Worm (Caenorhabditis elegans) whole organism, L2 larva: ENCODE results near the gene hum-10.
A peak's percentile ranks its signal among the peaks of the same experiment; 100 is the strongest.

Source experiments
- C34F6.9 ChIP-seq: fragments of 150-350 bp; optimal IDR thresholded peaks from 2 replicates; lab custom pipeline; 2014; ENCODE audit warnings: missing biosample characterization, missing genetic modification characterization
- F13H6.1 ChIP-seq: sonication (generic microtip); optimal IDR thresholded peaks from 2 replicates; lab custom pipeline; 2016; ENCODE audit warnings: missing genetic modification characterization, missing compliant biosample characterization
- R02D3.7 ChIP-seq: fragments of 150-350 bp; optimal IDR thresholded peaks from 2 replicates; lab custom pipeline; 2014; ENCODE audit warnings: missing biosample characterization, missing genetic modification characterization
- Y55F3AM.14 ChIP-seq: fragments of 200-800 bp; sonication (Bioruptor generic); optimal IDR thresholded peaks from 2 replicates; lab custom pipeline; 2018; ENCODE audit warnings: mild to moderate bottlenecking, missing genetic modification characterization, missing compliant biosample characterization
- ZK546.5 ChIP-seq: sonication (generic microtip); optimal IDR thresholded peaks from 2 replicates; lab custom pipeline; 2017; ENCODE audit warnings: missing biosample characterization, missing genetic modification characterization
- alr-1 ChIP-seq: fragments of 150-350 bp; optimal IDR thresholded peaks from 2 replicates; lab custom pipeline; 2014; ENCODE audit warnings: missing biosample characterization, missing genetic modification characterization
- aly-2 ChIP-seq: fragments of 150-350 bp; optimal IDR thresholded peaks from 2 replicates; lab custom pipeline; 2014; ENCODE audit warnings: missing biosample characterization, missing genetic modification characterization
- blmp-1 ChIP-seq: sonication (generic microtip); optimal IDR thresholded peaks from 2 replicates; lab custom pipeline; 2017; ENCODE audit warnings: missing genetic modification characterization, mild to moderate bottlenecking, missing compliant biosample characterization, antibody characterized with exemption, moderate library complexity; ENCODE audit not compliant: insufficient read depth
- ceh-16 ChIP-seq: fragments of 150-350 bp; optimal IDR thresholded peaks from 2 replicates; lab custom pipeline; 2014; ENCODE audit warnings: missing biosample characterization, missing genetic modification characterization
- crh-2 ChIP-seq: sonication (generic microtip); optimal IDR thresholded peaks from 2 replicates; lab custom pipeline; 2017; ENCODE audit warnings: missing biosample characterization, missing genetic modification characterization
- dmd-4 ChIP-seq: sonication (generic microtip); optimal IDR thresholded peaks from 2 replicates; lab custom pipeline; 2017; ENCODE audit warnings: missing biosample characterization, missing genetic modification characterization
- egl-27 ChIP-seq: sonication (generic microtip); optimal IDR thresholded peaks from 3 replicates; lab custom pipeline; 2017; ENCODE audit warnings: missing biosample characterization, missing genetic modification reagents, missing genetic modification characterization
- elt-1 ChIP-seq: fragments of 150-350 bp; optimal IDR thresholded peaks from 2 replicates; lab custom pipeline; 2014; ENCODE audit warnings: missing biosample characterization, missing genetic modification characterization
- elt-3 ChIP-seq: sonication (generic microtip); optimal IDR thresholded peaks from 2 replicates; lab custom pipeline; 2017; ENCODE audit warnings: missing biosample characterization, missing genetic modification characterization
- gmeb-1 ChIP-seq: fragments of 150-350 bp; optimal IDR thresholded peaks from 2 replicates; lab custom pipeline; 2014; ENCODE audit warnings: missing biosample characterization, missing genetic modification characterization
- lin-11 ChIP-seq: fragments of 150-350 bp; sonication (generic microtip); optimal IDR thresholded peaks from 2 replicates; lab custom pipeline; 2014; ENCODE audit warnings: missing biosample characterization, missing genetic modification characterization, inconsistent platforms, mixed read lengths
- lin-13 ChIP-seq: fragments of 150-350 bp; optimal IDR thresholded peaks from 2 replicates; lab custom pipeline; 2014; ENCODE audit warnings: missing biosample characterization, missing genetic modification reagents, missing genetic modification characterization
- mdl-1 ChIP-seq, 2 experiments: fragments of 150-350 bp in 1 of 2; sonication (generic microtip) in 1 of 2; optimal IDR thresholded peaks; 2 replicates each; lab custom pipeline; 2017; ENCODE audit warnings: missing biosample characterization in 2 of 2, missing genetic modification characterization in 2 of 2
- nhr-10 ChIP-seq: sonication (generic microtip); optimal IDR thresholded peaks from 2 replicates; lab custom pipeline; 2017; ENCODE audit warnings: missing biosample characterization, missing genetic modification characterization
- nhr-11 ChIP-seq: fragments of 150-350 bp; optimal IDR thresholded peaks from 2 replicates; lab custom pipeline; 2014; ENCODE audit warnings: missing biosample characterization, missing genetic modification characterization
- nhr-12 ChIP-seq: fragments of 150-350 bp; optimal IDR thresholded peaks from 2 replicates; lab custom pipeline; 2014; ENCODE audit warnings: missing biosample characterization, missing genetic modification characterization
- nhr-129 ChIP-seq: fragments of 150-350 bp; optimal IDR thresholded peaks from 2 replicates; lab custom pipeline; 2014; ENCODE audit warnings: missing biosample characterization, missing genetic modification characterization
- nhr-21 ChIP-seq: fragments of 150-350 bp; optimal IDR thresholded peaks from 2 replicates; lab custom pipeline; 2014; ENCODE audit warnings: missing biosample characterization, missing genetic modification characterization
- nhr-23 ChIP-seq: fragments of 150-350 bp; optimal IDR thresholded peaks from 2 replicates; lab custom pipeline; 2014; ENCODE audit warnings: missing biosample characterization, missing genetic modification reagents, missing genetic modification characterization
- nhr-25 ChIP-seq: fragments of 150-350 bp; sonication (generic microtip); optimal IDR thresholded peaks from 3 replicates; lab custom pipeline; 2014; ENCODE audit warnings: missing biosample characterization, missing genetic modification characterization
- nhr-77 ChIP-seq: fragments of 150-350 bp; optimal IDR thresholded peaks from 2 replicates; lab custom pipeline; 2014; ENCODE audit warnings: missing biosample characterization, missing genetic modification characterization
- peb-1 ChIP-seq: fragments of 150-350 bp; optimal IDR thresholded peaks from 2 replicates; lab custom pipeline; 2014; ENCODE audit warnings: missing biosample characterization, missing genetic modification characterization
- sem-4 ChIP-seq: fragments of 150-350 bp; optimal IDR thresholded peaks from 2 replicates; lab custom pipeline; 2014; ENCODE audit warnings: missing biosample characterization, missing genetic modification reagents, missing genetic modification characterization
- skn-1 ChIP-seq: sonication (generic microtip); optimal IDR thresholded peaks from 2 replicates; lab custom pipeline; 2017; ENCODE audit warnings: missing biosample characterization, missing genetic modification characterization
- sma-3 ChIP-seq: sonication (generic microtip); optimal IDR thresholded peaks from 2 replicates; lab custom pipeline; 2016; ENCODE audit warnings: missing genetic modification reagents, missing genetic modification characterization, missing compliant biosample characterization
- sma-9 ChIP-seq, 2 experiments: fragments of 150-350 bp in 1 of 2; sonication (generic microtip) in 1 of 2; optimal IDR thresholded peaks; 2 replicates each; lab custom pipeline; 2014 to 2016; ENCODE audit warnings: missing genetic modification characterization in 2 of 2, mild to moderate bottlenecking in 1 of 2, missing biosample characterization in 1 of 2, missing compliant biosample characterization in 1 of 2, missing genetic modification reagents in 1 of 2, moderate library complexity in 1 of 2
- snpc-4 ChIP-seq: fragments of 150-350 bp; optimal IDR thresholded peaks from 2 replicates; lab custom pipeline; 2014; ENCODE audit warnings: missing biosample characterization, missing genetic modification characterization
- unc-62 ChIP-seq: fragments of 150-350 bp; optimal IDR thresholded peaks from 2 replicates; lab custom pipeline; 2014; ENCODE audit warnings: missing biosample characterization, missing genetic modification reagents, missing genetic modification characterization
- ztf-1 ChIP-seq: fragments of 200-800 bp; sonication (Bioruptor generic); conservative IDR thresholded peaks from 2 replicates; pipeline ENCODE4 v1.3.6; 2022; ENCODE audit warnings: missing genetic modification characterization, missing compliant biosample characterization

The hum-10 gene

ce11 chrX:4813115-4813732 is 31.1 kb upstream of the hum-10 start:
- TF ChIP-seq sma-9 (GFP tag; optimal IDR thresholded peaks at IDR 0.05; lab: Kevin White, UChicago) (no peak), sma-9 (tag; optimal IDR thresholded peaks at IDR 0.05; lab: Kevin White, UChicago) (no peak), aly-2 (no peak), elt-1 (no peak), ceh-16 (no peak), Y55F3AM.14 (GFP tag; lab: Kevin White, UChicago) (peak; percentile 38), sem-4 (tag; lab: Kevin White, UChicago) (no peak), crh-2 (tag; lab: Kevin White, UChicago) (peak; percentile 4), snpc-4 (no peak), C34F6.9 (no peak), nhr-11 (no peak), lin-11 (tag; lab: Kevin White, UChicago) (no peak), nhr-129 (tag; lab: Kevin White, UChicago) (no peak), ZK546.5 (no peak), blmp-1 (peak; percentile 53), F13H6.1 (peak; percentile 19), nhr-23 (tag; lab: Kevin White, UChicago) (no peak), alr-1 (tag; lab: Kevin White, UChicago) (no peak), nhr-77 (tag; lab: Kevin White, UChicago) (no peak), R02D3.7 (no peak), nhr-25 (tag; lab: Kevin White, UChicago) (peak; percentile 39), peb-1 (tag; lab: Kevin White, UChicago) (no peak), sma-3 (GFP tag; lab: Kevin White, UChicago) (peak; percentile 42), elt-3 (tag; lab: Kevin White, UChicago) (no peak), dmd-4 (tag; lab: Kevin White, UChicago) (no peak), skn-1 (tag; lab: Kevin White, UChicago) (no peak)

- TF ChIP-seq ztf-1 (GFP tag; lab: Robert Waterston, UW) = no peak
- TF ChIP-seq F13H6.1 = no peak
- TF ChIP-seq, all 48 proteins: peak for 0
These were observed 29.1 kb upstream of the hum-10 start, which contains the start of gene ztf-16 for ce11 chrX:4811242-4811641. Gene ztf-16, minus strand, starts transcription at chrX:4811540.

ce11 chrX:4809753-4810424 is 27.8 kb upstream of the hum-10 start:
- no peak for TF ChIP-seq ceh-16
- no peak for TF ChIP-seq lin-11 (tag; lab: Kevin White, UChicago)
- peak; percentile 51 for TF ChIP-seq nhr-25 (tag; lab: Kevin White, UChicago)
- TF ChIP-seq peb-1 (tag; lab: Kevin White, UChicago) = no peak
- TF ChIP-seq nhr-129 (tag; lab: Kevin White, UChicago) = peak; percentile 18
- no peak for TF ChIP-seq Y55F3AM.14 (GFP tag; lab: Kevin White, UChicago)
- TF ChIP-seq, all 48 proteins: peak for 2

ce11 chrX:4809189-4809588 is 27.1 kb upstream of the hum-10 start:
- TF ChIP-seq blmp-1 = peak; percentile 88
- TF ChIP-seq nhr-12 = no peak

ce11 chrX:4808737-4809136 is 26.6 kb upstream of the hum-10 start:
- TF ChIP-seq nhr-21 (tag; lab: Kevin White, UChicago) (peak; percentile 28), gmeb-1 (tag; lab: Kevin White, UChicago) (no peak), blmp-1 (peak; percentile 36)

ce11 chrX:4803942-4804341 is 21.8 kb upstream of the hum-10 start:
- TF ChIP-seq elt-1 (no peak), egl-27 (tag; lab: Kevin White, UChicago) (no peak), F13H6.1 (no peak), sem-4 (tag; lab: Kevin White, UChicago) (no peak), dmd-4 (tag; lab: Kevin White, UChicago) (no peak), unc-62 (no peak), ZK546.5 (no peak), mdl-1 (tag; optimal IDR thresholded peaks at IDR 0.05; lab: Kevin White, UChicago) (no peak), ceh-16 (no peak), C34F6.9 (no peak), nhr-12 (no peak), gmeb-1 (tag; lab: Kevin White, UChicago) (no peak), lin-13 (no peak), nhr-77 (tag; lab: Kevin White, UChicago) (no peak), nhr-10 (tag; lab: Kevin White, UChicago) (no peak), ztf-1 (GFP tag; lab: Robert Waterston, UW) (no peak), alr-1 (tag; lab: Kevin White, UChicago) (no peak), nhr-21 (tag; lab: Kevin White, UChicago) (no peak)
